Worm (Caenorhabditis elegans) whole organism, L1 larva: Measurements from ENCODE around the gene C37C3.12.

Source experiments
- C34B4.2 ChIP-seq: sonication (generic microtip); optimal IDR thresholded peaks from 2 replicates; lab custom pipeline; 2017; ENCODE audit warnings: mild to moderate bottlenecking, missing genetic modification characterization, missing compliant biosample characterization
- F16B12.6 ChIP-seq: fragments of 150-350 bp; optimal IDR thresholded peaks from 2 replicates; lab custom pipeline; 2014; ENCODE audit warnings: missing biosample characterization, missing genetic modification characterization
- Y116A8C.19 ChIP-seq: sonication (generic microtip); optimal IDR thresholded peaks from 2 replicates; lab custom pipeline; 2016; ENCODE audit warnings: missing compliant biosample characterization, missing genetic modification characterization, borderline replicate concordance
- aha-1 ChIP-seq: fragments of 150-350 bp; optimal IDR thresholded peaks from 2 replicates; lab custom pipeline; 2014; ENCODE audit warnings: missing biosample characterization, missing genetic modification characterization
- aly-2 ChIP-seq: fragments of 150-350 bp; optimal IDR thresholded peaks from 2 replicates; lab custom pipeline; 2014; ENCODE audit warnings: missing biosample characterization, missing genetic modification characterization
- ama-1 ChIP-seq: fragments of 150-350 bp; optimal IDR thresholded peaks from 2 replicates; lab custom pipeline; 2014
- blmp-1 ChIP-seq: fragments of 150-350 bp; optimal IDR thresholded peaks from 2 replicates; lab custom pipeline; 2014; ENCODE audit warnings: missing biosample characterization, missing genetic modification characterization
- ceh-63 ChIP-seq: fragments of 200-800 bp; sonication (Bioruptor generic); optimal IDR thresholded peaks from 2 replicates; lab custom pipeline; 2018; ENCODE audit warnings: mild to moderate bottlenecking, missing genetic modification characterization, missing compliant biosample characterization
- ceh-82 ChIP-seq, 3 experiments: fragments of 150-350 bp in 1 of 3; sonication (generic microtip) in 2 of 3; optimal IDR thresholded peaks; 2 replicates each; lab custom pipeline; 2014 to 2017; ENCODE audit warnings: missing biosample characterization in 3 of 3, missing genetic modification characterization in 3 of 3
- ceh-88 ChIP-seq: fragments of 200-800 bp; sonication (Bioruptor generic); IDR thresholded peaks from 2 replicates; pipeline ENCODE4 v1.3.6; 2022; ENCODE audit warnings: missing genetic modification characterization, missing compliant biosample characterization
- ceh-90 ChIP-seq: sonication (generic microtip); optimal IDR thresholded peaks from 2 replicates; lab custom pipeline; 2016; ENCODE audit warnings: missing genetic modification characterization, missing compliant biosample characterization
- dsc-1 ChIP-seq: sonication (generic microtip); optimal IDR thresholded peaks from 2 replicates; lab custom pipeline; 2016; ENCODE audit warnings: mild to moderate bottlenecking, missing genetic modification characterization, missing compliant biosample characterization
- efl-1 ChIP-seq, 4 experiments: fragments of 150-350 bp; optimal IDR thresholded peaks in 3 of 4; peaks in 1 of 4; 1 replicate in 1 of 4; 2 replicates in 3 of 4; lab custom pipeline; 2014; ENCODE audit warnings: missing biosample characterization in 2 of 4, missing genetic modification characterization in 2 of 4, missing genetic modification reagents in 2 of 4
- egl-13 ChIP-seq: sonication (generic microtip); optimal IDR thresholded peaks from 2 replicates; lab custom pipeline; 2016; ENCODE audit warnings: missing genotype, missing genetic modification reagents, missing genetic modification characterization, missing compliant biosample characterization
- egl-27 ChIP-seq, 2 experiments: fragments of 150-350 bp in 1 of 2; sonication (generic microtip); optimal IDR thresholded peaks; 3 replicates each; lab custom pipeline; 2017 to 2018; ENCODE audit warnings: missing biosample characterization in 2 of 2, missing genetic modification characterization in 2 of 2, missing genetic modification reagents in 2 of 2
- elt-2 ChIP-seq: sonication (generic microtip); optimal IDR thresholded peaks from 2 replicates; lab custom pipeline; 2016; ENCODE audit warnings: missing genetic modification characterization, mild to moderate bottlenecking, inconsistent platforms, missing compliant biosample characterization, missing genetic modification reagents
- elt-3 ChIP-seq, 6 experiments: fragments of 150-350 bp in 1 of 6; sonication (generic microtip); optimal IDR thresholded peaks; 2 replicates each; lab custom pipeline; 2017 to 2018; ENCODE audit warnings: missing biosample characterization in 6 of 6, missing genetic modification characterization in 6 of 6, inconsistent platforms in 1 of 6
- fkh-4 ChIP-seq: sonication (generic microtip); optimal IDR thresholded peaks from 2 replicates; lab custom pipeline; 2016; ENCODE audit warnings: missing compliant biosample characterization, missing genetic modification characterization, borderline replicate concordance
- hlh-4 ChIP-seq: sonication (generic microtip); optimal IDR thresholded peaks from 2 replicates; lab custom pipeline; 2016; ENCODE audit warnings: mild to moderate bottlenecking, missing genetic modification characterization, missing compliant biosample characterization
- hpl-2 ChIP-seq: fragments of 150-350 bp; optimal IDR thresholded peaks from 2 replicates; lab custom pipeline; 2014; ENCODE audit warnings: missing biosample characterization, missing genetic modification reagents, missing genetic modification characterization
- irx-1 ChIP-seq: sonication (generic microtip); optimal IDR thresholded peaks from 2 replicates; lab custom pipeline; 2016; ENCODE audit warnings: missing genetic modification characterization, missing compliant biosample characterization
- jun-1 ChIP-seq: fragments of 150-350 bp; optimal IDR thresholded peaks from 2 replicates; lab custom pipeline; 2014; ENCODE audit warnings: missing biosample characterization, missing genetic modification reagents, missing genetic modification characterization
- lin-14 ChIP-seq: fragments of 200-800 bp; sonication (Bioruptor generic); optimal IDR thresholded peaks from 2 replicates; lab custom pipeline; 2018; ENCODE audit warnings: mild to moderate bottlenecking, missing genetic modification characterization, moderate library complexity, missing compliant biosample characterization
- lin-15B ChIP-seq: fragments of 150-350 bp; sonication (generic microtip); optimal IDR thresholded peaks from 3 replicates; lab custom pipeline; 2014; ENCODE audit warnings: missing biosample characterization, missing genetic modification characterization
- lin-35 ChIP-seq, 2 experiments: fragments of 150-350 bp; optimal IDR thresholded peaks; 2 replicates each; lab custom pipeline; 2014; ENCODE audit warnings: missing biosample characterization in 2 of 2, missing genetic modification characterization in 2 of 2, missing genetic modification reagents in 2 of 2
- lir-3 ChIP-seq: sonication (generic microtip); optimal IDR thresholded peaks from 2 replicates; lab custom pipeline; 2016; ENCODE audit warnings: mild to moderate bottlenecking, missing genetic modification characterization, moderate library complexity, missing compliant biosample characterization; ENCODE audit not compliant: poor library complexity
- lsy-2 ChIP-seq, 2 experiments: fragments of 150-350 bp; optimal IDR thresholded peaks; 2 replicates each; lab custom pipeline; 2014; ENCODE audit warnings: missing biosample characterization in 2 of 2, missing genetic modification characterization in 2 of 2
- mdl-1 ChIP-seq, 2 experiments: fragments of 150-350 bp; optimal IDR thresholded peaks; 2 replicates each; lab custom pipeline; 2014 to 2017; ENCODE audit warnings: missing biosample characterization in 2 of 2, missing genetic modification characterization in 2 of 2, inconsistent platforms in 1 of 2
- nhr-11 ChIP-seq: fragments of 150-350 bp; optimal IDR thresholded peaks from 2 replicates; lab custom pipeline; 2014; ENCODE audit warnings: missing biosample characterization, missing genetic modification characterization
- nhr-19 ChIP-seq: fragments of 200-800 bp; sonication (Bioruptor generic); conservative IDR thresholded peaks from 2 replicates; pipeline ENCODE4 v1.3.6; 2022; ENCODE audit warnings: missing genetic modification characterization, missing compliant biosample characterization
- nhr-20 ChIP-seq: sonication (generic microtip); optimal IDR thresholded peaks from 2 replicates; lab custom pipeline; 2016; ENCODE audit warnings: mild to moderate bottlenecking, missing genetic modification characterization, missing compliant biosample characterization
- nhr-237 ChIP-seq: fragments of 150-350 bp; optimal IDR thresholded peaks from 2 replicates; lab custom pipeline; 2014; ENCODE audit warnings: missing biosample characterization, missing genetic modification characterization
- nhr-47 ChIP-seq: sonication (generic microtip); optimal IDR thresholded peaks from 2 replicates; lab custom pipeline; 2016; ENCODE audit warnings: mild to moderate bottlenecking, missing genetic modification characterization, moderate library complexity, missing compliant biosample characterization
- nhr-71 ChIP-seq: sonication (generic microtip); optimal IDR thresholded peaks from 2 replicates; lab custom pipeline; 2016; ENCODE audit warnings: mild to moderate bottlenecking, missing genetic modification characterization, moderate library complexity, missing compliant biosample characterization
- nhr-84 ChIP-seq: sonication (generic microtip); optimal IDR thresholded peaks from 2 replicates; lab custom pipeline; 2017; ENCODE audit warnings: missing biosample characterization, missing genetic modification characterization
- nhr-85 ChIP-seq: sonication (generic microtip); peaks from one replicate; lab custom pipeline; 2016; ENCODE audit warnings: missing genetic modification characterization, inconsistent platforms, missing compliant biosample characterization
- nhr-90 ChIP-seq: sonication (generic microtip); optimal IDR thresholded peaks from 2 replicates; lab custom pipeline; 2016; ENCODE audit warnings: mild to moderate bottlenecking, missing genetic modification characterization, missing compliant biosample characterization; ENCODE audit not compliant: poor library complexity
- pax-3 ChIP-seq: fragments of 200-800 bp; sonication (Bioruptor generic); optimal IDR thresholded peaks from 2 replicates; lab custom pipeline; 2018; ENCODE audit warnings: mild to moderate bottlenecking, missing genetic modification characterization, moderate library complexity, missing compliant biosample characterization
- rnt-1 ChIP-seq: sonication (generic microtip); optimal IDR thresholded peaks from 2 replicates; lab custom pipeline; 2016; ENCODE audit warnings: mild to moderate bottlenecking, missing genetic modification characterization, moderate library complexity, missing compliant biosample characterization
- skn-1 ChIP-seq: fragments of 150-350 bp; optimal IDR thresholded peaks from 2 replicates; lab custom pipeline; 2014; ENCODE audit warnings: missing biosample characterization, missing genetic modification characterization
- sptf-1 ChIP-seq: fragments of 150-350 bp; optimal IDR thresholded peaks from 2 replicates; lab custom pipeline; 2014; ENCODE audit warnings: missing biosample characterization, missing genetic modification characterization
- tbx-2 ChIP-seq: sonication (generic microtip); optimal IDR thresholded peaks from 2 replicates; lab custom pipeline; 2016; ENCODE audit warnings: missing genetic modification characterization, missing compliant biosample characterization
- tlp-1 ChIP-seq: fragments of 150-350 bp; optimal IDR thresholded peaks from 2 replicates; lab custom pipeline; 2014; ENCODE audit warnings: missing biosample characterization, missing genetic modification characterization
- unc-62 ChIP-seq: fragments of 150-350 bp; optimal IDR thresholded peaks from 2 replicates; lab custom pipeline; 2014; ENCODE audit warnings: missing biosample characterization, missing genetic modification reagents, missing genetic modification characterization
- zip-4 ChIP-seq: fragments of 200-800 bp; sonication (Bioruptor generic); optimal IDR thresholded peaks from 2 replicates; lab custom pipeline; 2018; ENCODE audit warnings: mild to moderate bottlenecking, missing genetic modification characterization, moderate library complexity, missing compliant biosample characterization
- ztf-11 ChIP-seq, 2 experiments: sonication (generic microtip); optimal IDR thresholded peaks; 2 replicates each; lab custom pipeline; 2016 to 2017; ENCODE audit warnings: missing genetic modification characterization in 2 of 2, missing biosample characterization in 1 of 2, missing compliant biosample characterization in 1 of 2

Gene C37C3.12

ce11 chrV:7856641-7857040, 17.3 kb upstream of the C37C3.12 start:
- no peak for TF ChIP-seq efl-1 (optimal IDR thresholded peaks at IDR 0.05; lab: Kevin White, UChicago)
- peak in 1 of 2 experiments; percentile 63 for TF ChIP-seq efl-1 (GFP tag; optimal IDR thresholded peaks at IDR 0.05 in 1 of 2; lab: Kevin White, UChicago)
- no peak for TF ChIP-seq egl-13 (tag; lab: Kevin White, UChicago)
- TF ChIP-seq elt-3 (tag; optimal IDR thresholded peaks at IDR 0.05; lab: Kevin White, UChicago) = no peak
- no peak for TF ChIP-seq nhr-90 (tag; lab: Kevin White, UChicago)
- TF ChIP-seq, all 84 proteins: peak for 1

ce11 chrV:7855382-7855994, 16.1 kb upstream of the C37C3.12 start, which contains the start of gene C37C3.2:
Gene C37C3.2, plus strand, starts transcription at chrV:7855944.
- TF ChIP-seq nhr-85 (peak; percentile 39), ceh-82 (tag; optimal IDR thresholded peaks at IDR 0.05; lab: Kevin White, UChicago) (no peak), lin-35 (GFP tag; optimal IDR thresholded peaks at IDR 0.05; lab: Kevin White, UChicago) (peak in 1 of 2 experiments; percentile 38), C34B4.2 (tag; lab: Kevin White, UChicago) (no peak), lsy-2 (tag; optimal IDR thresholded peaks at IDR 0.05; lab: Kevin White, UChicago) (no peak), Y116A8C.19 (tag; lab: Kevin White, UChicago) (no peak), nhr-237 (tag; lab: Kevin White, UChicago) (no peak), hlh-4 (no peak)

ce11 chrV:7854603-7855002, 15.2 kb upstream of the C37C3.12 start, which contains the start of the genes C37C3.9 and C37C3.18:
Gene C37C3.9, minus strand, starts transcription at chrV:7854700.
Gene C37C3.18, plus strand, starts transcription at chrV:7854993.
- TF ChIP-seq ceh-88 (peak; percentile 29; the same call in 1 of the 2 replicates), aha-1 (tag; lab: Kevin White, UChicago) (no peak), tbx-2 (tag; lab: Kevin White, UChicago) (peak; percentile 78), dsc-1 (tag; lab: Kevin White, UChicago) (peak; percentile 52), hpl-2 (peak; percentile 84), lin-14 (GFP tag; lab: Kevin White, UChicago) (peak; percentile 92), egl-27 (tag; optimal IDR thresholded peaks at IDR 0.05; lab: Kevin White, UChicago) (peak; percentile 5 to 15), nhr-85 (peak; percentile 89), nhr-47 (tag; lab: Kevin White, UChicago) (peak; percentile 85), lin-15B (tag; lab: Kevin White, UChicago) (no peak), rnt-1 (tag; lab: Kevin White, UChicago) (peak; percentile 81), unc-62 (GFP tag; lab: Kevin White, UChicago) (no peak), Y116A8C.19 (tag; lab: Kevin White, UChicago) (no peak), ceh-63 (GFP tag; lab: Kevin White, UChicago) (no peak), nhr-237 (tag; lab: Kevin White, UChicago) (peak; percentile 61), hlh-4 (no peak), zip-4 (GFP tag; lab: Kevin White, UChicago) (peak; percentile 37), lir-3 (no peak), blmp-1 (tag; lab: Kevin White, UChicago) (peak; percentile 77), ama-1 (lab: Kevin White, UChicago) (no peak), ceh-90 (no peak), jun-1 (peak; percentile 83), mdl-1 (tag; optimal IDR thresholded peaks at IDR 0.05; lab: Kevin White, UChicago) (peak in 1 of 2 experiments; percentile 84), nhr-90 (tag; lab: Kevin White, UChicago) (peak; percentile 48), tlp-1 (tag; lab: Kevin White, UChicago) (no peak), fkh-4 (tag; lab: Kevin White, UChicago) (no peak), F16B12.6 (peak; percentile 32), sptf-1 (tag; lab: Kevin White, UChicago) (no peak), skn-1 (tag; lab: Kevin White, UChicago) (peak; percentile 82), nhr-19 (GFP tag; lab: Robert Waterston, UW) (peak; percentile 75), egl-13 (tag; lab: Kevin White, UChicago) (peak; percentile 5), nhr-11 (tag; lab: Kevin White, UChicago) (peak; percentile 51), elt-2 (tag; lab: Kevin White, UChicago) (peak; percentile 58), ztf-11 (tag; optimal IDR thresholded peaks at IDR 0.05; lab: Kevin White, UChicago) (no peak), pax-3 (peak; percentile 45), irx-1 (tag; lab: Kevin White, UChicago) (peak; percentile 14), nhr-84 (tag; lab: Kevin White, UChicago) (no peak), aly-2 (tag; lab: Kevin White, UChicago) (peak; percentile 38), nhr-71 (tag; lab: Kevin White, UChicago) (peak; percentile 90), nhr-20 (tag; lab: Kevin White, UChicago) (peak; percentile 80)
